Worm (Caenorhabditis elegans): ENCODE data around the gene tra-4.

DNA sequence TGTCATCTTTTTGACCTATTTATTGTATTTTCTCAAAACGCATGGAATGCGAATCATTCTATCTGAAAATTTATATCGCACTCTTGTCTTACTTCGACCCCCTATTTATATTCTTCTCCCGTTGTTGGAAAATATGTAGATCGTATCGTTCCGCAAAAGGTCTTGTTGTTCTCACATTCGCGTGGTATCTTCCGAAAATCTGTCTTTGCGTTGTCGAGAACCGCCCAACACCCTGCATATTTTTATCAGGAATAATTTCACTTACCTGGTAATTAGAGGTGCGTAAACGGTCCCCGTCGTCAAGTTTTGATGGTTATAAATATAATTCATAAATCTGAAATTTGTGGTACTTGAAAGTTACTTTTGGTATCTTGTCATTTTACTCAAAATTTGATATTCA is 45.5 kb upstream of the tra-4 start:
- TF ChIP-seq cog-1 (tag; optimal IDR thresholded peaks at IDR 0.05) (no peak), ref-1 (GFP tag; conservative IDR thresholded peaks at IDR 0.05) (no peak), med-1 (GFP tag; optimal IDR thresholded peaks at IDR 0.05; ENCODE audit: insufficient read depth) (no peak), flt-1 (GFP tag; IDR thresholded peaks at IDR 0.05) (no peak), tab-1 (GFP tag; IDR thresholded peaks at IDR 0.05) (no peak), klf-2 (GFP tag; conservative IDR thresholded peaks at IDR 0.05) (no peak), T22C8.4 (GFP tag; IDR thresholded peaks at IDR 0.05) (no peak)

Data from whole organism, midembryonic.